Worm (Caenorhabditis elegans): Measurements from ENCODE around the gene lurp-3.

Gene lurp-3

DNA sequence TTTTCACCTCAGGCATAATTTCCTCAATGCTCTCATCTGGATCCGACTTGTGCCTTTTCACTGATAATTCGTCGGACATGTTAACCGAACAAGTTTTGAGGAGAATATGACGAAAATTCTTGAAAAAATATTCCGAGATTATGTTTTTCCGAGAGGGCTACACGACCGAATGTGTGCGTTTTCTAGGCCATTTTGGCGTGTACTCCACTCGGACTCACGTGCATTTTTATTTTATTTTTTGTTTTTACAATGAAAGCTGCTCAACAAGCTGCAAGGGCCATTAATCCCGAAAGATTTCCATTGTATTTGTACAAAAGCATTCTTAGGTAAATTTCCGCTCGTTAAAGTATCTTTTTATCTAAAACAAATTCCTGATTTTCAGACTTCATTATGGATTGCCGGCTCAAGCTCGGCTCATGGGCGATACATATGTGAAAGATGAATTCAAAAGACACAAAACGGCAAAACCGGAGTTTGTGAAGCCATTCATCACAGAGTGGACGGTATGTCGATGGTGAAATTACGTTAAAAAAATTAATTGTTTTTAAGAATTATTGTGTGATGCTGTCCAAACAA, 12.7 kb downstream of the lurp-3 start, which contains the start of the genes F25H9.6 and F25H9.7 (continued):
- TF ChIP-seq Y95B8A.8 (GFP tag; IDR thresholded peaks at IDR 0.05) (no peak), hlh-26 (GFP tag; conservative IDR thresholded peaks at IDR 0.05) (no peak), cebp-1 (GFP tag; IDR thresholded peaks at IDR 0.05) (peak; percentile 25; the same call in 1 of the 2 replicates), cebp-1 (tag; optimal IDR thresholded peaks at IDR 0.05) (peak; percentile 62), repo-1 (tag; optimal IDR thresholded peaks at IDR 0.05) (peak; percentile 58), K12H6.12 (tag; optimal IDR thresholded peaks at IDR 0.05) (peak; percentile 92), ekl-4 (GFP tag; IDR thresholded peaks at IDR 0.05) (peak; percentile 59; the same call in 1 of the 2 replicates), atf-7 (tag; optimal IDR thresholded peaks at IDR 0.05) (peak; percentile 44), nhr-80 (tag; optimal IDR thresholded peaks at IDR 0.05) (no peak), egl-18 (GFP tag; IDR thresholded peaks at IDR 0.05) (0 out of 2 replicates have a peak, but pooled peaks have one; percentile 7), madf-6 (GFP tag; IDR thresholded peaks at IDR 0.05) (peak; percentile 79), aptf-3 (GFP tag; IDR thresholded peaks at IDR 0.05) (no peak), hmg-20 (GFP tag; IDR thresholded peaks at IDR 0.05) (peak; percentile 82), T26A5.8 (tag; optimal IDR thresholded peaks at IDR 0.05) (no peak), nfyb-1 (GFP tag; IDR thresholded peaks at IDR 0.05) (peak; percentile 81), F57C9.4 (tag; optimal IDR thresholded peaks at IDR 0.05) (peak; percentile 24), hlh-12 (tag; optimal IDR thresholded peaks at IDR 0.05) (no peak), unc-130 (GFP tag; optimal IDR thresholded peaks at IDR 0.05) (peak; percentile 96), F33H1.4 (GFP tag; IDR thresholded peaks at IDR 0.05) (peak; percentile 58), aptf-2 (GFP tag; conservative IDR thresholded peaks at IDR 0.05) (peak; percentile 82; the same call in 1 of the 2 replicates), efl-1 (GFP tag; optimal IDR thresholded peaks at IDR 0.05) (no peak), ztf-22 (GFP tag; optimal IDR thresholded peaks at IDR 0.05) (peak; percentile 39), dpl-1 (GFP tag; optimal IDR thresholded peaks at IDR 0.05) (no peak), B0336.3 (GFP tag; IDR thresholded peaks at IDR 0.05) (peak; percentile 57; the same call in 1 of the 2 replicates), dox-1 (GFP tag; IDR thresholded peaks at IDR 0.05) (peak; percentile 88; the same call in 1 of the 2 replicates), hsf-1 (GFP tag; IDR thresholded peaks at IDR 0.05) (peak; percentile 60; the same call in 1 of the 2 replicates), B0019.2 (GFP tag; conservative IDR thresholded peaks at IDR 0.05) (no peak), lin-54 (GFP tag; optimal IDR thresholded peaks at IDR 0.05) (peak; percentile 65), mel-28 (tag; optimal IDR thresholded peaks at IDR 0.05; ENCODE audit: borderline replicate concordance) (no peak), him-1 (tag; optimal IDR thresholded peaks at IDR 0.05) (peak; percentile 86), gei-17 (GFP tag; optimal IDR thresholded peaks at IDR 0.05) (no peak), zim-3 (tag; optimal IDR thresholded peaks at IDR 0.05) (peak; percentile 90), ztf-3 (GFP tag; optimal IDR thresholded peaks at IDR 0.05) (no peak), zfh-2 (GFP tag; conservative IDR thresholded peaks at IDR 0.05) (no peak), ceh-58 (GFP tag; IDR thresholded peaks at IDR 0.05) (no peak), attf-6 (GFP tag; IDR thresholded peaks at IDR 0.05) (peak; percentile 66), ztf-25 (GFP tag; IDR thresholded peaks at IDR 0.05) (no peak), lin-35 (GFP tag; optimal IDR thresholded peaks at IDR 0.05) (peak in 1 of 3 experiments; percentile 64), tbx-9 (tag; optimal IDR thresholded peaks at IDR 0.05; ENCODE audit: borderline replicate concordance) (no peak), nfya-2 (GFP tag; IDR thresholded peaks at IDR 0.05) (no peak), cebp-2 (GFP tag; IDR thresholded peaks at IDR 0.05) (no peak), Y53G8AR.9 (GFP tag; conservative IDR thresholded peaks at IDR 0.05) (no peak), mes-4 (tag; optimal IDR thresholded peaks at IDR 0.05) (no peak)
